Fruit fly (Drosophila melanogaster) whole organism: Measurements from ENCODE around the gene Dpm2.

Source experiments
- CG8478 ChIP-seq: fragments of >200 bp; optimal IDR thresholded peaks from 2 replicates; lab custom pipeline; 2018; ENCODE audit warnings: inconsistent platforms
- Dll ChIP-seq: fragments of >200 bp; optimal IDR thresholded peaks from 2 replicates; lab custom pipeline; 2017
- EcR ChIP-seq, 2 experiments: fragments of >200 bp; optimal IDR thresholded peaks; 2 replicates each; lab custom pipeline; 2017; ENCODE audit warnings: missing biosample characterization in 2 of 2, missing genetic modification characterization in 2 of 2, missing genetic modification reagents in 2 of 2
- pan ChIP-seq: fragments of >200 bp; optimal IDR thresholded peaks from 2 replicates; lab custom pipeline; 2017
- psq ChIP-seq: fragments of >200 bp; optimal IDR thresholded peaks from 2 replicates; lab custom pipeline; 2017
- usp ChIP-seq: fragments of >200 bp; optimal IDR thresholded peaks from 2 replicates; lab custom pipeline; 2017; ENCODE audit warnings: missing biosample characterization, missing genetic modification characterization, mixed read lengths

The Dpm2 gene

DNA sequence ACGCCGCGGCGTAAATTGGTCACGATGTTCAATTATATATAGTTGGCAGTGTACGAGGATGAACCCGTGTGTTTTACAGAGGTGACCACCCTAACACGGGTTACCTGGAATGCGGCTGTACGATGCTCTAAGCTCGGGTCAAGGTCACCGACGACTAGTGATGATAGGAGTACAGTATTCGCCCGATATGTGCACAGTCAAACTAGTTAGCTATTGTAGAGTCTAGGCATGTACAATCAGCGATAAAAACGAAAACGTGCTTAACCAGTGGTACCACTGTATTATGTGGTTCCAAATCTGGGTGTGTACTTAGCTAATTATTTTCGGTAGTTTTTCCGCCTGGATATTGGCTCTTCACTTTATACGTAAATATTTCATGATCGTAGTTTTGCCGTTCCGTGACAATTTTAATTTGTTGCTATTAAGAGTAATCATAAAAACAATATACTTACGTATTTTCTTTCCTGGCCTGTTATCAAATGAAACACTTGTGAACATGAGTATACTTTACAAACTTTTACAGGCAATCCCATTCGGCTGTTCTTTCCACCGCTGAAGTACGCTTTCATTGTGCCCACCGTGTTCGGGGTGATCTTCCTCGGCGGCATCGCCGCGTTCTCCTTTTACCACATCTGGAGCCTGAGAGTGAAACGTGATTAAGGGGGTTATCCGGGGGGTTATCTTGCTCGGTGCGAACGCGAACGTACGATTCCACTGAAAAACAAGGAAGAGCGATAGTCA lies 807 bp downstream of the Dpm2 start:
- TF ChIP-seq usp (GFP tag; lab: Kevin White, UChicago) (no peak), pan (lab: Kevin White, UChicago) (no peak), EcR (GFP tag; optimal IDR thresholded peaks at IDR 0.05; lab: Kevin White, UChicago) (no peak), CG8478 (no peak), Dll (lab: Kevin White, UChicago) (no peak), psq (no peak)

DNA sequence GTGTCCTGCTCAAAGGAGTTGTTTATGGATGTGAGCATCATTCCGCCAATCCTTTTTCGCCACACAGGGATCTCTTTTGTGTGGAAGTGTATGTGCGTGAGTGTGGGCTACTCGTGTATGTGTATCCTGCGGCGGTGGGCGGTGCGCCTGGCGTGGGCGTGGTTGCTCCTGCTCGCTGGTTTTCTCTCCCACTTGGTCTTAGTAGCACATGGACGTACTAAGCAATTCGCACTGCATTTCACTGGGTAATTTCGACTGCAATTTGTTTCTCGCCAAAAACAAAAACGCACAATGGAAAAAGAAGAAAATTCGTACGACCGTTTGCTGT lies 6.2 kb downstream of the Dpm2 start:
- TF ChIP-seq usp (GFP tag; lab: Kevin White, UChicago) (no peak), psq (no peak), Dll (lab: Kevin White, UChicago) (no peak), CG8478 (no peak), EcR (GFP tag; optimal IDR thresholded peaks at IDR 0.05; lab: Kevin White, UChicago) (no peak)

DNA sequence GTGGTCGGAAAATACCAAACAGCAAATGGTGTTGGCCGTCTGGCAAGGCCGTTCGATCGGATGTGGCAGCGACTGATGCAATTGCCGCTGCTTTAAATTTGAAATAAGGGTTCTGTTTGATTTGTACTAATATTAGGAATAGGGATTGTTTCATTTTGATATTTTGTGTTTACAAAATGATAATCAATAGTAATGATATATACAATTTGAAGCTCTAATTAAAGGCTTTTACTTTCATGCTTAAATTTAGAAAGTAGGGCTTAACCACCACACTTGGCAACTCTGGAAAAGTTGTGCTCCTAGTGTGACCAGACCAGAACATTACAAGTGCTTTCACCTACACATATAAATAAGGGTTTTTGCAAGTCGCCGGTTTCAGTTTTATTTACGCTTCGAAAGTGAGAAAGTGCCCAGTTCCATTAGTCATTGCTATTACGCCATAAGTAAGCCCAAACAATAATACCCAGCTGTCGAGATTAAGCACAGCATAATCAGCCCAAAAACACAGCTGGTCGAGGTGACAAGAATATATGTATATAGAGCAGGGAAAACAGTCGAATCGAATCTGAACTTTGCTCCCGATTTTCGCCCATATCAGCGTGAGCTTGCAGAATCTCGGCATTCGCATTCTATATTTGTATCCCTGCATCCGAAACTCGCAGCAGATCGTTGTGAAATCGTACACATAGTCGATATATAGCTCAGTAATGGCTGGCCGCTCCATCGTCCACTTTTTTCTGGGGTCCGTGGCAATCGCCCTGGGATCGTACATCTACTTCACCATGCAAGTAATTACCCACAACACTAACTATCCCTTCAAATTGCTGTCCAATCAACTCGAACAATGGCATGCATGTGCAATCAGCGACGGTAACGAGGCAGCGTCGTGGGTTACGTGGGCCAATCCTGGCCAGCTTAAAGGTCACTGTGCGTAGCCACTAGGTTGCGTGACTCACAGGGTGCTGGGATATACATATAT lies 6.9 kb downstream of the Dpm2 start, which contains the start of gene Gtpx:
Gene Gtpx (plus strand): TSS at position 341 of the 979 bp plus-strand sequence.
- TF ChIP-seq EcR (GFP tag; optimal IDR thresholded peaks at IDR 0.05; lab: Kevin White, UChicago) (no peak), Dll (lab: Kevin White, UChicago) (no peak), pan (lab: Kevin White, UChicago) (no peak), usp (GFP tag; lab: Kevin White, UChicago) (no peak), CG8478 (no peak), psq (no peak)

DNA sequence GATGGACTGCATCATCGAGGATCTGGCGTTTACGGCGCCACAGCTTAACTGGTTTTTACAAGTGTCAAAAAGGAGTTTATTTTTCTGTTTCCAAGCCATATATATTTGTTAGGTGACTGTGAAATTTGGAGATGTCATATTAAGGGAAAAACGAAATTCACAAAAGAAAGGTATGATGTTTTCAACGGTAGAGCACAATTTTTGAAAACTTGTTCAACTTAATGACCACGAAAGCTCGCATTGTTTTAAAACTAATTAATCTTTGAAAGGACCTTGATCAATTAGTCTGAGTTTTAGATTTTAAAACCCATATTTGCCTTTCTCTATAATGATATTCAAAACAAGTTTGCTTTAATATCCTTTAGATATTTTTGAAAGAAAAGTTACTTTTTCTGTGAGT lies 9.4 kb downstream of the Dpm2 start, which contains the start of gene Strip:
Gene Strip (minus strand): TSS at position 101 of the 400 bp plus-strand sequence.
- TF ChIP-seq CG8478 (no peak), usp (GFP tag; lab: Kevin White, UChicago) (no peak), psq (no peak), Dll (lab: Kevin White, UChicago) (no peak), EcR (GFP tag; optimal IDR thresholded peaks at IDR 0.05; lab: Kevin White, UChicago) (no peak), pan (lab: Kevin White, UChicago) (no peak)

DNA sequence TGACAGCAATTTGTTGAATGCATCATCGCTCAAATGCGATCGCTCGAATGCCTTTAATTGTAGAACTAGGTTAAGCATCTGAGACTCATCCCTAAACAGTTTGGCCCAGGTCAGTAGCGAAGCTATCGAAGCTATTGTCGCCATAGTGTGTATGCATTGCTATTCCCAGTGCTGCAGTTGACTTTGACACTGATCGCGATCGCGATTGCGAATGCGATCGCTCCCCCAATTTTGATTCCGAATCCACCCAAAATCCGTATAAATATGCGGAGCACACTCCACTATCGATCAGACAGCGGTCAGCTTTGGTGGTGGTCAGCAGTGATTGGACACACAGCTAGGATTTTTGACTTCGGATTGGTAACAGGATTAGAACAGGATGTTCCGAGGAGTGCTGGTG lies 10.4 kb downstream of the Dpm2 start, which contains the start of gene CG14961:
Gene CG14961 (plus strand): TSS at position 301 of the 400 bp plus-strand sequence.
- TF ChIP-seq psq (no peak), usp (GFP tag; lab: Kevin White, UChicago) (no peak), CG8478 (no peak), EcR (GFP tag; optimal IDR thresholded peaks at IDR 0.05; lab: Kevin White, UChicago) (no peak), Dll (lab: Kevin White, UChicago) (no peak), pan (lab: Kevin White, UChicago) (no peak)

DNA sequence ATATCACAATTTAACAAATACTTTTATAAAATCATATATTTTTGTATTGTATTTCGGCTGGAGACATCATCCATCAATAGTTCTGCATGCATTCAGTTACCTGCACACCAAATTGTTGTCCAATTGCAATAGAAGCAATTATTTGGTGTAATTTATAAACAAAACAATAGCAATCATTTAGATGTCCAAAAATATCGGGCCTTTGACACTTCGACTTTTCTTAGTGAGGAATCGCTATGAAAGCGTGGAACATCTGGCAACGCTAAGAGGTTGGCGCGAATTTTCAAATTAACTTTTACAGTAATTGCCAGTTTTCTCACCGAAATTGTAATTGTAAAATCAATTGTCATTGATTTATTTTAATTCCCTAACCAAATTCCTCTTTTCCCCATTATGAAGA lies 15.4 kb downstream of the Dpm2 start, which contains the start of gene CG14969:
Gene CG14969 (minus strand): TSS at position 195 of the 400 bp plus-strand sequence.
- no peak for TF ChIP-seq EcR (GFP tag; optimal IDR thresholded peaks at IDR 0.05; lab: Kevin White, UChicago)
- no peak for TF ChIP-seq Dll (lab: Kevin White, UChicago)
- no peak for TF ChIP-seq pan (lab: Kevin White, UChicago)
- no peak for TF ChIP-seq CG8478
- TF ChIP-seq psq, result no peak
- no peak for TF ChIP-seq usp (GFP tag; lab: Kevin White, UChicago)

DNA sequence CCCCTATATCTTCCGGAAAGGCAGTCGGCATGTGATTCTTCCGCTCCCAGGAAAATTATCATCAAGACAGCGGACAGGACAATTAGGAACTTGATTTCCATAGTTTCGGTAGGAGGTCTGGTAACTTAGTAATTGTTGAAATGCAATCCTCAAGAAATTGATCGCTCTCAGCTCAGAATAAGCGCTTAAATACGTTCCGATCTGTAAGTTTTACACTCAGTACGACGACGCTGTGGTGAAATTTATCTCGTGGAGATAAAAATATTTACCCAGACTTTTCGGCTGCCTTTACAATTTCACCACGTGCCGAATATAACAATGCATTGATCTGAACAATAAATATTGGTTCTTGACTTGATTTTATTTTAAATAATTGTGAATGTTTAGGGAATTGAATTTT lies 16.3 kb downstream of the Dpm2 start, which contains the start of gene Drsl1:
Gene Drsl1 (minus strand): TSS at position 101 of the 400 bp plus-strand sequence.
- TF ChIP-seq usp (GFP tag; lab: Kevin White, UChicago) (no peak), psq (no peak), EcR (GFP tag; optimal IDR thresholded peaks at IDR 0.05; lab: Kevin White, UChicago) (no peak), pan (lab: Kevin White, UChicago) (no peak), Dll (lab: Kevin White, UChicago) (no peak)

DNA sequence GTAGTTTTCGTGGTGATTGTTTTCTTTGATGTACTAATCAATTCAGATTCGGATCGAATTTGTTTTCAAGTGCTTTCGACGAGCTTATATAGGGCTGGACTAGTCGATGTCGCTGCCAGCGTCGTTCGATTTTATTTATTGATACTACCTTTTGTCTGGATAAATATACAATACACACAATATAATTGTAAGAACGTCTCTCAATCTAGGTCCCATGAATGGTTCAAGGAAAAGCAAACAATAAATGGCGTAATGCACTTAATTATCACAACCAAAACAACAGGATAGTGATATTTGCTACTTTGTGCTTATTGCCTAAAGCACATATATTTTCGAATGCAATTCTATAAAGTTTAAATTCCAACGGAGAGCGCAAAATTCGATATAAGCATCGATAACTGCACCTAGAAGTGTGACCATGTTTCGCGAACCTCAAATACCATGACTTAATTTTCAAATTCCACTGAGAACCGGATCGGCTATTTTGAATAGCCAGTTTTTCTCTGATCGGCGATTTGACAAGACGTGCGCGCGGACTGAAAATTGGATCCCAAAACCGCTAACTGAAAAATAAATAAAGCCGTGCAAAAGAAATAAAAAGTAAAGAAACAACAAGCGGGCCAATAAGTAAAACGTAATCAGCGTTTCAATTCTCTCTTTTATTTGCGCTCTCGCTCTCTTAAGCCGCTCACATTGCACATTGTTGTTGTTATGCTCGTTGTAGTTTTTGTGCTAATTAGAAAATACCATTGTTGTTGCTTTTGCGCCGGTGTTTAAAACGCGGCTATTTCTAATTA lies 17.2 kb downstream of the Dpm2 start, which contains the start of the genes Drsl6 and kst:
Gene Drsl6 (minus strand): TSS at position 51 of the 797 bp plus-strand sequence.
Gene kst (plus strand): TSS at position 493 of the 797 bp plus-strand sequence.
- TF ChIP-seq Dll (lab: Kevin White, UChicago), result no peak
- TF ChIP-seq pan (lab: Kevin White, UChicago), result no peak
- no peak for TF ChIP-seq EcR (GFP tag; optimal IDR thresholded peaks at IDR 0.05; lab: Kevin White, UChicago)
- TF ChIP-seq usp (GFP tag; lab: Kevin White, UChicago), result no peak
- TF ChIP-seq psq, result no peak
- TF ChIP-seq CG8478, result no peak

DNA sequence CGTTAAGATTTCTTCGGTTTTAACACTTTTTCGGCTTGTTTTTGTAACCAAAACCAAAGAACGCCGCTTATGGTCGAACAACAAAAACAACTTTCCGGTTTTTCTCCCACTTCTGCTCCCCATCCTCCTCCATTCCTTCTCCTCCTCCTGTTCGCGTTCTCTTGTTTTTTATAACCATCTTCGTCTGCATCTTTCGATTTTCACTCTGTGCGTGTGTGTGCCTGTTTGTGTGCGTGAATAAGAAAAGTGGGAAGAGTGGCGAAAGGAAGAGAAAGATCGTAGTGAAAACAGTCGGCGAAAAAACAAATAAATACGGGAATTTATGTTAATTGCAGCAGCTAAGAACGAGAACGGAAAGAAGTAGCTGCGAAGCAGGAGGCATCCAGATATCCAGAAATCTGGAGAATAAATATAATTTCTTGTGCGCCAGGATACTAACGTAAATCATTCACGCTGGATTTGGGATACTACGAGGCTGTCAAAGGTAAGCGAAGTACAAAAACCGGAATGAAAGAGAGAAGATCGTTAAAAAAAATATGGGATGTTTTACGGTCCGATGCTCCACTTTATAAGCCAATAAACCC lies 18.1 kb downstream of the Dpm2 start:
- no peak for TF ChIP-seq EcR (GFP tag; optimal IDR thresholded peaks at IDR 0.05; lab: Kevin White, UChicago)
- TF ChIP-seq Dll (lab: Kevin White, UChicago), result no peak
- no peak for TF ChIP-seq usp (GFP tag; lab: Kevin White, UChicago)
- no peak for TF ChIP-seq pan (lab: Kevin White, UChicago)
- TF ChIP-seq psq, result no peak
- no peak for TF ChIP-seq CG8478

DNA sequence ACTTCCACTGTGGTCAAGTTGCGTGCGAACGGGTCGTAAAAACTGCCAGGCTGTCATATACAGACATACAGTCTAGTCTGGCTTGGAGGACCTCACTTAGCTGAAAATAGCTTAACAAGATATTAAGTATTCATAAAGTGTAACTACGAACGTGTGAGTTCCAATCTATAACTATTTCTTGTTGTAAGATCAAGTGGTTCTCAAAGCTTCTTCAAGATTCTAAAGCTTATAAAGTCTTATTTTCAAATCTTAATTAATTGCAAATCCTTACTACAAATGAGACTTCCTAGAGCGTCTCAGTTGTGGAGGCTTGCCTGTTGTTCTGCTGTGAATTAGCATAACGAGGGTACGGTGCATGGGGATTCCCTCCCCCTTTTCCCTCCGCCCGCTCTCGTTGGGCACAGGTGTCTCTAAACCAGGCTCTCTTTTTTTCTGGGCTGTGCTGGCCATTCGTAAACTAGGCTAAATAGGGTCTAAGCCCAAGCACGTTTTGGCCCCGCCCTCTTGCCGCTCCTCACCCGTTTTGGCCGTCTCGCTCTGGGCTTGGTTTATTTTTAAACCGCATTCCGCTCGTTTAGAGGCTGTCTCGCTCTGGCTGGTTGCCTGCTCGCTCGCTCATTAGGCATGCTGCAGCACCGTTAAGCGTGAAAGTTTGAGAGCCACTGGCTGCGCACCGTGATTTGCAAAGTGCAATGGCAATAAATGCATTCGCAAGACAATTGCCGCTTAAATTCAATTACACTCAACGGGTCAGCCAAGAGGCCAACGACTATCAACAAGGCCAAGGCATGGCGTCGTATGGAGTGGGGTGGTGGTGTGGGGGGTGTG lies 18.9 kb downstream of the Dpm2 start:
- TF ChIP-seq pan (lab: Kevin White, UChicago) (no peak), usp (GFP tag; lab: Kevin White, UChicago) (no peak), psq (no peak), CG8478 (no peak)
